Fruit fly (Drosophila melanogaster) whole organism, embryonic: ENCODE results near the gene Syx8.

Experiments used
- Adf1 ChIP-seq: fragments of 200-800 bp; sonication (Bioruptor generic); IDR thresholded peaks from 2 replicates; pipeline ENCODE4 v1.3.6; 2022; ENCODE audit warnings: missing biosample characterization, missing genetic modification characterization
- CG10267 ChIP-seq: fragments of 200-800 bp; sonication (Bioruptor generic); optimal IDR thresholded peaks from 2 replicates; lab custom pipeline; 2018; ENCODE audit warnings: missing biosample characterization, mild to moderate bottlenecking, missing genetic modification characterization, moderate library complexity
- CG12659 ChIP-seq: fragments of 200-800 bp; sonication (Bioruptor generic); optimal IDR thresholded peaks from 3 replicates; lab custom pipeline; 2017; ENCODE audit warnings: mild to moderate bottlenecking, missing biosample characterization, missing genetic modification reagents, missing genetic modification characterization
- CG14710 ChIP-seq: fragments of 200-800 bp; sonication (Bioruptor generic); optimal IDR thresholded peaks from 3 replicates; lab custom pipeline; 2019; ENCODE audit warnings: missing biosample characterization, mild to moderate bottlenecking, missing genetic modification characterization, moderate library complexity
- CG14965 ChIP-seq: fragments of 200-800 bp; sonication (Bioruptor generic); optimal IDR thresholded peaks from 2 replicates; lab custom pipeline; 2016; ENCODE audit warnings: missing biosample characterization, missing genetic modification characterization, borderline replicate concordance
- CG1602 ChIP-seq: fragments of 200-800 bp; sonication (Bioruptor generic); optimal IDR thresholded peaks from 3 replicates; lab custom pipeline; 2016; ENCODE audit warnings: missing biosample characterization, missing genetic modification characterization
- CG1647 ChIP-seq: fragments of 200-800 bp; sonication (Bioruptor generic); optimal IDR thresholded peaks from 3 replicates; lab custom pipeline; 2016; ENCODE audit warnings: missing biosample characterization, missing genetic modification characterization
- CG16813 ChIP-seq: fragments of 200-800 bp; sonication (Bioruptor generic); IDR thresholded peaks from 3 replicates; pipeline ENCODE4 v1.3.6; 2022; ENCODE audit warnings: missing biosample characterization, missing genetic modification characterization; ENCODE audit not compliant: partially characterized antibody
- CG17186 ChIP-seq: fragments of 200-800 bp; sonication (Bioruptor generic); optimal IDR thresholded peaks from 3 replicates; lab custom pipeline; 2017; ENCODE audit warnings: missing biosample characterization, missing genetic modification reagents, missing genetic modification characterization
- CG18599 ChIP-seq: fragments of 200-800 bp; sonication (Bioruptor generic); optimal IDR thresholded peaks from 3 replicates; lab custom pipeline; 2017; ENCODE audit warnings: missing biosample characterization, missing genetic modification characterization, mild to moderate bottlenecking, moderate library complexity, missing genetic modification reagents
- CG18764 ChIP-seq: fragments of 200-800 bp; sonication (Bioruptor generic); optimal IDR thresholded peaks from 3 replicates; lab custom pipeline; 2016; ENCODE audit warnings: missing biosample characterization, missing genetic modification characterization
- CG2116 ChIP-seq: fragments of 200-800 bp; sonication (Bioruptor generic); optimal IDR thresholded peaks from 3 replicates; lab custom pipeline; 2018; ENCODE audit warnings: missing biosample characterization, mild to moderate bottlenecking, missing genetic modification characterization
- CG30020 ChIP-seq: fragments of 200-800 bp; optimal IDR thresholded peaks from 2 replicates; lab custom pipeline; 2019; ENCODE audit warnings: missing biosample characterization, mild to moderate bottlenecking, missing genetic modification characterization, moderate library complexity
- CG32532 ChIP-seq: fragments of 200-800 bp; sonication (Bioruptor generic); IDR thresholded peaks from 2 replicates; pipeline ENCODE4 v1.3.6; 2022; ENCODE audit warnings: missing biosample characterization, missing genetic modification characterization
- CG4730 ChIP-seq: fragments of 200-800 bp; sonication (Bioruptor generic); IDR thresholded peaks from 2 replicates; pipeline ENCODE4 v1.3.6; 2022; ENCODE audit warnings: missing biosample characterization, missing genetic modification characterization
- CG6683 ChIP-seq: fragments of 200-800 bp; sonication (Bioruptor generic); optimal IDR thresholded peaks from 2 replicates; lab custom pipeline; 2017; ENCODE audit warnings: missing biosample characterization, mild to moderate bottlenecking, missing genetic modification characterization, missing genetic modification reagents
- CG7357 ChIP-seq: fragments of 200-800 bp; sonication (Bioruptor generic); IDR thresholded peaks from 3 replicates; pipeline ENCODE4 v1.3.6; 2022; ENCODE audit warnings: missing biosample characterization, missing genetic modification characterization
- CG9727 ChIP-seq: fragments of 200-800 bp; sonication (Bioruptor generic); optimal IDR thresholded peaks from 3 replicates; lab custom pipeline; 2017; ENCODE audit warnings: missing biosample characterization, mild to moderate bottlenecking, missing genetic modification characterization
- CTCF ChIP-seq: fragments of 200-800 bp; sonication (Bioruptor generic); optimal IDR thresholded peaks from 2 replicates; lab custom pipeline; 2017; ENCODE audit warnings: missing biosample characterization, mild to moderate bottlenecking, missing genetic modification characterization, moderate library complexity
- CoRest ChIP-seq: fragments of 200-800 bp; sonication (Bioruptor generic); optimal IDR thresholded peaks from 3 replicates; lab custom pipeline; 2018; ENCODE audit warnings: missing biosample characterization, mild to moderate bottlenecking, missing genetic modification characterization, moderate library complexity
- Dad ChIP-seq: fragments of 200-800 bp; sonication (Bioruptor generic); optimal IDR thresholded peaks from 3 replicates; lab custom pipeline; 2016; ENCODE audit warnings: missing biosample characterization, missing genetic modification characterization
- Dfd ChIP-seq, 2 experiments: fragments of >200 bp; optimal IDR thresholded peaks; 2 replicates each; lab custom pipeline; 2017; ENCODE audit warnings: missing biosample characterization in 2 of 2, missing genetic modification characterization in 2 of 2
- Dp ChIP-seq: fragments of 200-800 bp; sonication (Bioruptor generic); optimal IDR thresholded peaks from 2 replicates; lab custom pipeline; 2018; ENCODE audit warnings: missing biosample characterization, mild to moderate bottlenecking, missing genetic modification characterization, moderate library complexity
- E2f2 ChIP-seq: fragments of 200-800 bp; sonication (Bioruptor generic); IDR thresholded peaks from 2 replicates; pipeline ENCODE4 v1.3.6; 2022; ENCODE audit warnings: missing biosample characterization, missing genetic modification characterization
- H15 ChIP-seq: fragments of 200-800 bp; sonication (Bioruptor generic); IDR thresholded peaks from 3 replicates; pipeline ENCODE4 v1.3.6; 2022; ENCODE audit warnings: missing biosample characterization, missing genetic modification characterization
- HmgZ ChIP-seq: fragments of 200-800 bp; sonication (Bioruptor generic); optimal IDR thresholded peaks from 2 replicates; lab custom pipeline; 2018; ENCODE audit warnings: missing biosample characterization, mild to moderate bottlenecking, missing genetic modification characterization
- Hsf ChIP-seq: fragments of 200-800 bp; sonication (Bioruptor generic); optimal IDR thresholded peaks from 3 replicates; lab custom pipeline; 2016; ENCODE audit warnings: missing biosample characterization, missing genetic modification characterization
- Lhr ChIP-seq: fragments of 200-800 bp; sonication (Bioruptor generic); optimal IDR thresholded peaks from 3 replicates; lab custom pipeline; 2017; ENCODE audit warnings: mild to moderate bottlenecking, missing biosample characterization, missing genetic modification reagents, missing genetic modification characterization
- Lim3 ChIP-seq: fragments of 200-800 bp; sonication (Bioruptor generic); IDR thresholded peaks from 2 replicates; pipeline ENCODE4 v1.3.6; 2022; ENCODE audit warnings: missing biosample characterization, missing genetic modification characterization
- MTF-1 ChIP-seq: fragments of 200-800 bp; sonication (Bioruptor generic); optimal IDR thresholded peaks from 2 replicates; lab custom pipeline; 2018; ENCODE audit warnings: missing biosample characterization, mild to moderate bottlenecking, missing genetic modification characterization, borderline replicate concordance
- Myb ChIP-seq: fragments of 200-800 bp; sonication (Bioruptor generic); optimal IDR thresholded peaks from 2 replicates; lab custom pipeline; 2016; ENCODE audit warnings: missing biosample characterization, missing genetic modification characterization
- Nf-YC ChIP-seq: fragments of 200-800 bp; optimal IDR thresholded peaks from 3 replicates; lab custom pipeline; 2019; ENCODE audit warnings: missing biosample characterization, mild to moderate bottlenecking, missing genetic modification characterization, moderate library complexity
- Oaz ChIP-seq: fragments of 200-800 bp; sonication (Bioruptor generic); IDR thresholded peaks from 2 replicates; pipeline ENCODE4 v1.3.6; 2022; ENCODE audit warnings: missing biosample characterization, missing genetic modification characterization
- Pdp1 ChIP-seq, 2 experiments: fragments of 200-800 bp; sonication (Bioruptor generic); optimal IDR thresholded peaks; 3 replicates each; lab custom pipeline; 2016; ENCODE audit warnings: missing biosample characterization in 2 of 2, missing genetic modification characterization in 2 of 2, mild to moderate bottlenecking in 1 of 2, moderate library complexity in 1 of 2
- Sry-δ ChIP-seq: fragments of 200-800 bp; sonication (Bioruptor generic); optimal IDR thresholded peaks from 2 replicates; lab custom pipeline; 2016; ENCODE audit warnings: missing biosample characterization, missing genetic modification characterization
- TFAM ChIP-seq: fragments of 200-800 bp; sonication (Bioruptor generic); optimal IDR thresholded peaks from 2 replicates; lab custom pipeline; 2017; ENCODE audit warnings: missing biosample characterization, missing genetic modification characterization, inconsistent platforms
- Trl ChIP-seq, 3 experiments: fragments of >200 bp in 2 of 3; fragments of 200-800 bp in 1 of 3; sonication (Bioruptor generic) in 1 of 3; optimal IDR thresholded peaks; 2 replicates in 1 of 3; 3 replicates in 2 of 3; lab custom pipeline; 2016 to 2017; ENCODE audit warnings: missing biosample characterization in 1 of 3, missing genetic modification characterization in 1 of 3
- YL-1 ChIP-seq: fragments of 200-800 bp; sonication (Bioruptor generic); optimal IDR thresholded peaks from 3 replicates; lab custom pipeline; 2017; ENCODE audit warnings: missing biosample characterization, mild to moderate bottlenecking, missing genetic modification characterization
- cas ChIP-seq: fragments of 200-800 bp; sonication (Bioruptor generic); IDR thresholded peaks from 2 replicates; pipeline ENCODE4 v1.3.6; 2022; ENCODE audit warnings: missing biosample characterization, missing genetic modification characterization
- crol ChIP-seq: fragments of 200-800 bp; sonication (Bioruptor generic); IDR thresholded peaks from 2 replicates; pipeline ENCODE4 v1.3.6; 2022; ENCODE audit warnings: missing biosample characterization, missing genetic modification characterization
- ems ChIP-seq: fragments of 200-800 bp; sonication (Bioruptor generic); optimal IDR thresholded peaks from 3 replicates; lab custom pipeline; 2016; ENCODE audit warnings: missing biosample characterization, missing genetic modification characterization
- hb ChIP-seq: fragments of 200-800 bp; sonication (Bioruptor generic); IDR thresholded peaks from 3 replicates; pipeline ENCODE4 v1.3.6; 2022; ENCODE audit warnings: missing biosample characterization, missing genetic modification characterization; ENCODE audit not compliant: partially characterized antibody
- inv ChIP-seq: fragments of 200-800 bp; sonication (Bioruptor generic); IDR thresholded peaks from 2 replicates; pipeline ENCODE4 v1.3.6; 2022; ENCODE audit warnings: missing biosample characterization, missing genetic modification characterization; ENCODE audit not compliant: partially characterized antibody
- klu ChIP-seq: fragments of 200-800 bp; sonication (Bioruptor generic); IDR thresholded peaks from 2 replicates; pipeline ENCODE4 v1.3.6; 2022; ENCODE audit warnings: missing biosample characterization, missing genetic modification characterization
- mam ChIP-seq: fragments of 200-800 bp; sonication (Bioruptor generic); optimal IDR thresholded peaks from 3 replicates; lab custom pipeline; 2016; ENCODE audit warnings: missing biosample characterization, missing genetic modification characterization
- row ChIP-seq: fragments of 200-800 bp; sonication (Bioruptor generic); IDR thresholded peaks from 3 replicates; pipeline ENCODE4 v1.3.6; 2022; ENCODE audit warnings: missing biosample characterization, missing genetic modification characterization
- slou ChIP-seq: fragments of 200-800 bp; sonication (Bioruptor generic); optimal IDR thresholded peaks from 3 replicates; lab custom pipeline; 2016; ENCODE audit warnings: missing biosample characterization, missing genetic modification characterization
- so ChIP-seq: fragments of 200-800 bp; sonication (Bioruptor generic); IDR thresholded peaks from 3 replicates; pipeline ENCODE4 v1.3.6; 2022; ENCODE audit warnings: missing biosample characterization, missing genetic modification characterization
- sqz ChIP-seq: fragments of 200-800 bp; sonication (Bioruptor generic); optimal IDR thresholded peaks from 3 replicates; lab custom pipeline; 2018; ENCODE audit warnings: missing biosample characterization, mild to moderate bottlenecking, missing genetic modification characterization
- vnd ChIP-seq: fragments of 200-800 bp; sonication (Bioruptor generic); IDR thresholded peaks from 3 replicates; pipeline ENCODE4 v1.3.6; 2022; ENCODE audit warnings: missing biosample characterization, missing genetic modification characterization; ENCODE audit not compliant: partially characterized antibody

Syx8 gene

DNA sequence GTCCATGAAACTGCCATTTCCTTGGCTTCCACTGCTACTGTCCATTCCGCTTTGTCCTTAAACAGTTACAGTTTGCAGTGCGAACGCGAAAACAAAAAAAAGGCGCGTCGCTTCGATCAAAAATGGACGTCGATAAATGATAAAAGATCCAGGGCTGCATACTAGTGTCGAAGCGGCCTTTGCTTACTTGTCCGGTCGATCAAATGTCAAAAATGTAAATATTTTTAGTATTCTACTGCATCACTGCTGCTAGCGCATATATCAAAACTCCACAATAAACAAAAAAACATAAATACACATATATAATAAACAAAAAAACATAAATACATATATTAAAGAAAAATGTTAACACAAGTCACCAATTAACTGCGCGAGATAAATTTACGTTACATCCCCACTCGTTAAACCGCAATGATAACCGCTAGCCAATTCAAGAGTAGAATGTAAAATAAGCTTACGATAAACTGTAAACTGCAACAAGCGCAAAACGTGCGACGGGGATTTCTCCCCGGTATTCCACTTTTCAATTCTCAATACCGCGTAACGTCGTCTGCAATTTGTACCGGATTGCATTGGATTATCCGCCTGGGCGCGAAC is 8.2 kb upstream of the Syx8 start, which contains the start of the genes spd-2 and Apl (continued):
- TF ChIP-seq CG6683 (GFP tag; lab: Kevin White, UChicago) (no peak), CG16813 (peak; percentile 61), Adf1 (no peak), Sry-δ (GFP tag; lab: Kevin White, UChicago) (no peak), CG30020 (tag; lab: Kevin White, UChicago) (peak; percentile 22), Hsf (no peak), so (GFP tag; lab: Robert Waterston, UW) (no peak), CG10267 (tag; lab: Kevin White, UChicago) (peak; percentile 19), ems (GFP tag; lab: Kevin White, UChicago) (no peak), Nf-YC (tag; lab: Kevin White, UChicago) (no peak), MTF-1 (GFP tag; lab: Kevin White, UChicago) (no peak), CG7357 (GFP tag; lab: Robert Waterston, UW) (no peak), inv (GFP tag; lab: Robert Waterston, UW) (peak; percentile 19; the same call in 1 of the 2 replicates), Dad (GFP tag; lab: Kevin White, UChicago) (no peak), CG14710 (tag; lab: Kevin White, UChicago) (peak; percentile 36), CG9727 (GFP tag; lab: Kevin White, UChicago) (no peak), CG4730 (GFP tag; lab: Robert Waterston, UW) (no peak), CG1647 (GFP tag; lab: Kevin White, UChicago) (no peak), Dfd (GFP tag; optimal IDR thresholded peaks at IDR 0.05; lab: Kevin White, UChicago) (no peak), HmgZ (tag; lab: Kevin White, UChicago) (peak; percentile 29), cas (no peak), YL-1 (GFP tag; lab: Kevin White, UChicago) (peak; percentile 20), CG32532 (no peak), Pdp1 (GFP tag; optimal IDR thresholded peaks at IDR 0.05; lab: Kevin White, UChicago) (no peak), sqz (GFP tag; lab: Kevin White, UChicago) (no peak), mam (GFP tag; lab: Kevin White, UChicago) (no peak), CG14965 (GFP tag; lab: Kevin White, UChicago) (no peak), E2f2 (peak; percentile 75), CG1602 (no peak), Myb (GFP tag; lab: Kevin White, UChicago) (peak; percentile 18), CG2116 (GFP tag; lab: Kevin White, UChicago) (peak; percentile 55), Oaz (no peak), hb (GFP tag; lab: Robert Waterston, UW) (peak; percentile 68; the same call in 2 of the 3 replicates), CG12659 (GFP tag; lab: Kevin White, UChicago) (peak; percentile 45), crol (no peak), CG18599 (GFP tag; lab: Kevin White, UChicago) (no peak), vnd (peak; percentile 54; the same call in 1 of the 3 replicates), Trl (optimal IDR thresholded peaks at IDR 0.05; lab: Kevin White, UChicago) (no peak), Trl (GFP tag; optimal IDR thresholded peaks at IDR 0.05; lab: Kevin White, UChicago) (no peak), Dp (peak; percentile 82), CTCF (GFP tag; lab: Kevin White, UChicago) (peak; percentile 68), CG18764 (peak; percentile 51), Lhr (peak; percentile 12), H15 (GFP tag; lab: Robert Waterston, UW) (no peak), Lim3 (no peak), CG17186 (GFP tag; lab: Kevin White, UChicago) (peak; percentile 30), CoRest (peak; percentile 22), TFAM (no peak), slou (GFP tag; lab: Kevin White, UChicago) (no peak), klu (GFP tag; lab: Robert Waterston, UW) (no peak), row (GFP tag; lab: Robert Waterston, UW) (0 out of 3 replicates have a peak, but pooled peaks have one; percentile 12)
